Worm (Caenorhabditis elegans) whole organism, L2 larva: ENCODE data around the gene ugt-59.
A peak's percentile ranks its signal among the peaks of the same experiment; 100 is the strongest.

Experiments
- fos-1 ChIP-seq: fragments of 150-350 bp; optimal IDR thresholded peaks from 2 replicates; lab custom pipeline; 2014; ENCODE audit warnings: missing biosample characterization, missing genetic modification characterization
- nhr-11 ChIP-seq: fragments of 150-350 bp; optimal IDR thresholded peaks from 2 replicates; lab custom pipeline; 2014; ENCODE audit warnings: missing biosample characterization, missing genetic modification characterization

- TF ChIP-seq fos-1 (tag; lab: Kevin White, UChicago) (peak; percentile 27), nhr-11 (no peak)
These were observed 43.0 kb downstream of the ugt-59 start, which contains the start of gene gpa-7 for ce11 chrIV:10403193-10404058.
